Worm (Caenorhabditis elegans) whole organism, early embryonic: ENCODE results near the gene dnj-9.
"Not testable (repeated sequence)": the region's sequence is repeated elsewhere in the genome, so short reads cannot be mapped to it uniquely, and the experiment has no call there.

Source experiments
- ama-1 ChIP-seq: fragments of 150-350 bp; optimal IDR thresholded peaks from 2 replicates; lab custom pipeline; 2014
- tra-4 ChIP-seq: sonication (generic microtip); optimal IDR thresholded peaks from 2 replicates; lab custom pipeline; 2017; ENCODE audit warnings: missing genetic modification characterization, missing compliant biosample characterization

DNA sequence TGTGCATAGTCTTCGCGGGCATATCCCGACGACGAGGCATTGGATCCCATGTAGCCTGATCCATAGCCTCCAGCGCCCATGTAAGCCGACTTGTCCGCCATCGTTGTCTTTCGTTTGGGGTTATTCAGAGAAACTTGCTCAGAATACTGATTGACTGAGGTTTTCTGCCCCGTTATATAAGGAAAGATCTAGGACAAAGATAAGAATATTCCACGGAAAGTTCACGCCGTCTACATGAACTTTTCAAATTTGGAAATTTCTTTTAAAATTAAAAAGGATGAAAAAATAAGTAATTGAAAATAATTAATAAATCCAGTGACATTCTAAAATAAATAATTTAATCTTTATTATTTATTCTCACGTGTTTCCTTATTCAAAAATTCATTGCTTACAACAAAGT lies 8.4 kb downstream of the dnj-9 start, which contains the start of the genes nspd-5 and F11G11.4:
- not testable (repeated sequence) for TF ChIP-seq ama-1, tra-4
